Worm (Caenorhabditis elegans) whole organism, L1 larva: Measurements from ENCODE around the gene F13B9.2.

Experiments
- lin-14 ChIP-seq: fragments of 200-800 bp; sonication (Bioruptor generic); optimal IDR thresholded peaks from 2 replicates; lab custom pipeline; 2018; ENCODE audit warnings: mild to moderate bottlenecking, missing genetic modification characterization, moderate library complexity, missing compliant biosample characterization
- lin-39 ChIP-seq: fragments of 150-350 bp; optimal IDR thresholded peaks from 2 replicates; lab custom pipeline; 2014; ENCODE audit warnings: missing biosample characterization, missing genetic modification reagents, missing genetic modification characterization
- mdl-1 ChIP-seq, 2 experiments: fragments of 150-350 bp; optimal IDR thresholded peaks; 2 replicates each; lab custom pipeline; 2014 to 2017; ENCODE audit warnings: missing biosample characterization in 2 of 2, missing genetic modification characterization in 2 of 2, inconsistent platforms in 1 of 2
- nhr-77 ChIP-seq: fragments of 150-350 bp; optimal IDR thresholded peaks from 2 replicates; lab custom pipeline; 2014; ENCODE audit warnings: missing biosample characterization, missing genetic modification characterization
- unc-130 ChIP-seq: fragments of 150-350 bp; optimal IDR thresholded peaks from 2 replicates; lab custom pipeline; 2017; ENCODE audit warnings: missing biosample characterization, missing genetic modification characterization, inconsistent platforms

DNA sequence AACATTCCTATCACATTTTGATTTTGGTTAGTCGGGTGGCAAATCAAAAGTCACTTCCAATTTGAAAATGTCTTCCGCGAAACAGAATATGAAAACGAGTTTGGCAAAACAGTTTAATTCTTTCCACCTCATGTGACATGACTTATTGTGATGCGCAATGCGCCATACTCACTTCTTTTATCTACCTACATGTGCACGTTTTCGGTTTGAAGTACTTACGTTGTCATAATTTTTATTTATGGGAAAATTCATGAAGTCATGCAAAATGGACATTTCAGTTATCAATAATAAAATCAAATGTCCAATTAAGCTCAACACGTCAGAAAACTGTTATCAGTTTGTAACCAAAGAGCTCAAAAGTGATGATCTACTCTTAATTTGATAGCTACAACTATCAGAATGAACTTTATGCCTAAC, 46.8 kb upstream of the F13B9.2 start:
- TF ChIP-seq lin-14 (GFP tag; lab: Kevin White, UChicago) (peak; percentile 84), mdl-1 (tag; optimal IDR thresholded peaks at IDR 0.05; lab: Kevin White, UChicago) (peak in 1 of 2 experiments; percentile 81), nhr-77 (no peak), unc-130 (tag; lab: Kevin White, UChicago) (no peak), lin-39 (tag; lab: Kevin White, UChicago) (no peak)
